Worm (Caenorhabditis elegans) whole organism, early embryonic: Measurements from ENCODE around the gene W09B6.4.

Experiments used
- B0310.2 ChIP-seq: sonication (generic microtip); optimal IDR thresholded peaks from 2 replicates; lab custom pipeline; 2016; ENCODE audit warnings: mild to moderate bottlenecking, missing genetic modification characterization, missing compliant biosample characterization
- aly-1 ChIP-seq: sonication (generic microtip); optimal IDR thresholded peaks from 2 replicates; lab custom pipeline; 2016; ENCODE audit warnings: missing genetic modification characterization, missing compliant biosample characterization
- ama-1 ChIP-seq: fragments of 150-350 bp; optimal IDR thresholded peaks from 2 replicates; lab custom pipeline; 2014
- ceh-13 ChIP-seq: fragments of 200-800 bp; sonication (Bioruptor generic); optimal IDR thresholded peaks from 2 replicates; lab custom pipeline; 2018; ENCODE audit warnings: mild to moderate bottlenecking, missing genetic modification characterization, missing compliant biosample characterization
- ceh-36 ChIP-seq: sonication (generic microtip); optimal IDR thresholded peaks from 2 replicates; lab custom pipeline; 2016; ENCODE audit warnings: missing genetic modification characterization, inconsistent platforms, missing compliant biosample characterization
- ets-7 ChIP-seq: sonication (generic microtip); optimal IDR thresholded peaks from 2 replicates; lab custom pipeline; 2016; ENCODE audit warnings: missing genotype, missing genetic modification characterization, missing compliant biosample characterization
- flt-1 ChIP-seq: fragments of 200-800 bp; sonication (Bioruptor generic); IDR thresholded peaks from 2 replicates; pipeline ENCODE4 v1.3.6; 2022; ENCODE audit warnings: missing genetic modification characterization, missing compliant biosample characterization
- hmbx-1 ChIP-seq: sonication (generic microtip); optimal IDR thresholded peaks from 2 replicates; lab custom pipeline; 2016; ENCODE audit warnings: mild to moderate bottlenecking, missing genetic modification characterization, missing compliant biosample characterization
- hmg-4 ChIP-seq: fragments of 200-800 bp; sonication (Bioruptor generic); optimal IDR thresholded peaks from 2 replicates; lab custom pipeline; 2018; ENCODE audit warnings: mild to moderate bottlenecking, missing genetic modification characterization, missing compliant biosample characterization
- hnd-1 ChIP-seq: sonication (generic microtip); optimal IDR thresholded peaks from 2 replicates; lab custom pipeline; 2016; ENCODE audit warnings: missing genetic modification characterization, missing compliant biosample characterization
- pes-1 ChIP-seq: fragments of 200-800 bp; sonication (Bioruptor generic); IDR thresholded peaks from 2 replicates; pipeline ENCODE4 v1.3.6; 2022; ENCODE audit warnings: missing genetic modification reagents, missing genetic modification characterization, missing compliant biosample characterization
- scrt-1 ChIP-seq: fragments of 200-800 bp; sonication (Bioruptor generic); IDR thresholded peaks from 2 replicates; pipeline ENCODE4 v1.3.6; 2022; ENCODE audit warnings: missing genetic modification characterization, missing compliant biosample characterization
- tbx-37 ChIP-seq: fragments of 200-800 bp; sonication (Bioruptor generic); conservative IDR thresholded peaks from 2 replicates; pipeline ENCODE4 v1.3.6; 2022; ENCODE audit warnings: missing genetic modification reagents, missing genetic modification characterization, missing compliant biosample characterization
- tra-4 ChIP-seq: sonication (generic microtip); optimal IDR thresholded peaks from 2 replicates; lab custom pipeline; 2017; ENCODE audit warnings: missing genetic modification characterization, missing compliant biosample characterization

- TF ChIP-seq pes-1 (GFP tag; lab: Robert Waterston, UW) (no peak), aly-1 (tag; lab: Kevin White, UChicago) (no peak), hnd-1 (tag; lab: Kevin White, UChicago) (no peak), ceh-13 (GFP tag; lab: Kevin White, UChicago) (no peak), flt-1 (no peak), ama-1 (lab: Kevin White, UChicago) (no peak), scrt-1 (no peak), B0310.2 (tag; lab: Kevin White, UChicago) (no peak), tbx-37 (GFP tag; lab: Robert Waterston, UW) (no peak), hmbx-1 (tag; lab: Kevin White, UChicago) (no peak), ets-7 (no peak), hmg-4 (no peak), ceh-36 (tag; lab: Kevin White, UChicago) (no peak), tra-4 (tag; lab: Kevin White, UChicago) (no peak)
Measured at ce11 chrII:1084899-1085298, 55.7 kb downstream of the W09B6.4 start.
